Worm (Caenorhabditis elegans) whole organism, late embryonic: ENCODE results near the gene mut-15.

ENCODE experiments used
- F13H6.1 ChIP-seq: sonication (generic microtip); optimal IDR thresholded peaks from 2 replicates; lab custom pipeline; 2016; ENCODE audit warnings: missing genetic modification characterization, missing compliant biosample characterization
- T23F11.4 ChIP-seq: fragments of 200-800 bp; sonication (Bioruptor generic); optimal IDR thresholded peaks from 2 replicates; lab custom pipeline; 2018; ENCODE audit warnings: mild to moderate bottlenecking, missing genetic modification characterization, missing compliant biosample characterization
- ahr-1 ChIP-seq: sonication (generic microtip); optimal IDR thresholded peaks from 2 replicates; lab custom pipeline; 2016; ENCODE audit warnings: missing genetic modification characterization, missing compliant biosample characterization
- ama-1 ChIP-seq: fragments of 150-350 bp; optimal IDR thresholded peaks from 2 replicates; lab custom pipeline; 2014
- ceh-14 ChIP-seq: sonication (generic microtip); optimal IDR thresholded peaks from 2 replicates; lab custom pipeline; 2016; ENCODE audit warnings: missing genotype, missing genetic modification characterization, missing compliant biosample characterization
- ceh-19 ChIP-seq: fragments of 200-800 bp; sonication (Bioruptor generic); optimal IDR thresholded peaks from 2 replicates; lab custom pipeline; 2018; ENCODE audit warnings: mild to moderate bottlenecking, missing genetic modification characterization, missing compliant biosample characterization
- ceh-2 ChIP-seq: sonication (generic microtip); optimal IDR thresholded peaks from 2 replicates; lab custom pipeline; 2016; ENCODE audit warnings: missing genotype, missing genetic modification characterization, missing compliant biosample characterization
- ceh-24 ChIP-seq: sonication (generic microtip); optimal IDR thresholded peaks from 2 replicates; lab custom pipeline; 2016; ENCODE audit warnings: mild to moderate bottlenecking, missing genetic modification characterization, missing compliant biosample characterization
- ceh-30 ChIP-seq: fragments of 150-350 bp; optimal IDR thresholded peaks from 2 replicates; lab custom pipeline; 2014; ENCODE audit warnings: missing biosample characterization, missing genetic modification characterization
- ceh-31 ChIP-seq: sonication (generic microtip); optimal IDR thresholded peaks from 2 replicates; lab custom pipeline; 2016; ENCODE audit warnings: missing genetic modification characterization, missing compliant biosample characterization
- ceh-34 ChIP-seq: sonication (generic microtip); optimal IDR thresholded peaks from 2 replicates; lab custom pipeline; 2016; ENCODE audit warnings: mild to moderate bottlenecking, missing genetic modification characterization, missing compliant biosample characterization
- ceh-48 ChIP-seq: sonication (generic microtip); optimal IDR thresholded peaks from 2 replicates; lab custom pipeline; 2016; ENCODE audit warnings: missing genetic modification characterization, inconsistent platforms, missing compliant biosample characterization
- ceh-9 ChIP-seq: sonication (generic microtip); optimal IDR thresholded peaks from 2 replicates; lab custom pipeline; 2016; ENCODE audit warnings: mild to moderate bottlenecking, missing genetic modification characterization, inconsistent platforms, missing compliant biosample characterization
- elt-2 ChIP-seq: sonication (generic microtip); optimal IDR thresholded peaks from 2 replicates; lab custom pipeline; 2016; ENCODE audit warnings: missing genetic modification reagents, missing genetic modification characterization, missing compliant biosample characterization
- ets-4 ChIP-seq: sonication (generic microtip); optimal IDR thresholded peaks from 2 replicates; lab custom pipeline; 2016; ENCODE audit warnings: missing genetic modification characterization, missing compliant biosample characterization
- eyg-1 ChIP-seq: sonication (generic microtip); optimal IDR thresholded peaks from 2 replicates; lab custom pipeline; 2016; ENCODE audit warnings: missing genotype, missing genetic modification characterization, missing compliant biosample characterization
- fax-1 ChIP-seq: sonication (generic microtip); optimal IDR thresholded peaks from 2 replicates; lab custom pipeline; 2016; ENCODE audit warnings: missing genotype, missing genetic modification characterization, missing compliant biosample characterization
- hlh-13 ChIP-seq: fragments of 200-800 bp; sonication (Bioruptor generic); optimal IDR thresholded peaks from 2 replicates; lab custom pipeline; 2018; ENCODE audit warnings: mild to moderate bottlenecking, missing genetic modification characterization, missing compliant biosample characterization
- hlh-30 ChIP-seq: sonication (generic microtip); optimal IDR thresholded peaks from 2 replicates; lab custom pipeline; 2017; ENCODE audit warnings: antibody characterized with exemption, missing genetic modification characterization, missing compliant biosample characterization; ENCODE audit not compliant: insufficient read depth
- hlh-6 ChIP-seq: sonication (generic microtip); optimal IDR thresholded peaks from 2 replicates; lab custom pipeline; 2016; ENCODE audit warnings: missing genotype, missing genetic modification characterization, missing compliant biosample characterization
- hlh-8 ChIP-seq: sonication (generic microtip); optimal IDR thresholded peaks from 2 replicates; lab custom pipeline; 2016; ENCODE audit warnings: missing genotype, missing genetic modification characterization, missing compliant biosample characterization
- lin-11 ChIP-seq: fragments of 200-800 bp; sonication (Bioruptor generic); optimal IDR thresholded peaks from 2 replicates; lab custom pipeline; 2018; ENCODE audit warnings: mild to moderate bottlenecking, missing genetic modification characterization, missing compliant biosample characterization
- madf-2 ChIP-seq: sonication (generic microtip); optimal IDR thresholded peaks from 2 replicates; lab custom pipeline; 2017; ENCODE audit warnings: missing genetic modification characterization, missing compliant biosample characterization
- mec-3 ChIP-seq: sonication (generic microtip); optimal IDR thresholded peaks from 2 replicates; lab custom pipeline; 2016; ENCODE audit warnings: borderline replicate concordance, missing genetic modification characterization, missing compliant biosample characterization
- nhr-232 ChIP-seq: sonication (generic microtip); optimal IDR thresholded peaks from 2 replicates; lab custom pipeline; 2016; ENCODE audit warnings: missing genetic modification characterization, missing compliant biosample characterization
- pag-3 ChIP-seq: sonication (generic microtip); optimal IDR thresholded peaks from 2 replicates; lab custom pipeline; 2016; ENCODE audit warnings: missing compliant biosample characterization, missing genetic modification characterization, borderline replicate concordance
- pax-1 ChIP-seq: fragments of 150-350 bp; optimal IDR thresholded peaks from 2 replicates; lab custom pipeline; 2014; ENCODE audit warnings: missing biosample characterization, missing genetic modification characterization
- rnt-1 ChIP-seq: sonication (generic microtip); optimal IDR thresholded peaks from 2 replicates; lab custom pipeline; 2016; ENCODE audit warnings: missing genetic modification characterization, missing compliant biosample characterization
- sox-2 ChIP-seq: fragments of 200-800 bp; sonication (Bioruptor generic); IDR thresholded peaks from 2 replicates; pipeline ENCODE4 v1.3.6; 2022; ENCODE audit warnings: missing genetic modification reagents, missing genetic modification characterization, missing compliant biosample characterization
- tbx-7 ChIP-seq: sonication (generic microtip); optimal IDR thresholded peaks from 2 replicates; lab custom pipeline; 2016; ENCODE audit warnings: missing genotype, missing genetic modification characterization, missing compliant biosample characterization
- ttx-3 ChIP-seq: sonication (generic microtip); optimal IDR thresholded peaks from 2 replicates; lab custom pipeline; 2016; ENCODE audit warnings: missing genetic modification reagents, missing genetic modification characterization, missing compliant biosample characterization

mut-15 gene

DNA sequence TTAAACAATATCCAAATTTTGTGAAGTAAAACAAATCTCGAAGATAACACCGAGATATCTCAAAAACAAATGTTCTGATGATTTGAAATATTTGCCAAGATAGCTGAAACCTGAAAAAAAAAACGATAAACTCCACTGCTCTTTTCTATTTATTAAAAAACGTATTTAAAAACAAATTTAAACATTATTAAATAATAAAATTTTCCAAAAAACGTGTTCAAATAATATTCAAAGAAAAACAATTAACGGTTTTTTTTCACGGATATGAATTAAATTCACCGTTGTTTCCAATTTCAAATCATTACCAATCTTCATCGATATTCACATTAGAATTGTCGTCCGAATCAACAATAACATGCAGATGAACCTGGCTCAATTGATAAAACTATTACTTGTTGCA, 6.1 kb upstream of the mut-15 start, which contains the start of gene irld-14:
TSS of gene irld-14 (plus strand) at position 301 of the 400 bp plus-strand sequence.
- TF ChIP-seq eyg-1 (tag; lab: Kevin White, UChicago) (no peak), F13H6.1 (tag; lab: Kevin White, UChicago) (no peak), hlh-30 (no peak), ceh-30 (no peak), ceh-31 (tag; lab: Kevin White, UChicago) (no peak)

DNA sequence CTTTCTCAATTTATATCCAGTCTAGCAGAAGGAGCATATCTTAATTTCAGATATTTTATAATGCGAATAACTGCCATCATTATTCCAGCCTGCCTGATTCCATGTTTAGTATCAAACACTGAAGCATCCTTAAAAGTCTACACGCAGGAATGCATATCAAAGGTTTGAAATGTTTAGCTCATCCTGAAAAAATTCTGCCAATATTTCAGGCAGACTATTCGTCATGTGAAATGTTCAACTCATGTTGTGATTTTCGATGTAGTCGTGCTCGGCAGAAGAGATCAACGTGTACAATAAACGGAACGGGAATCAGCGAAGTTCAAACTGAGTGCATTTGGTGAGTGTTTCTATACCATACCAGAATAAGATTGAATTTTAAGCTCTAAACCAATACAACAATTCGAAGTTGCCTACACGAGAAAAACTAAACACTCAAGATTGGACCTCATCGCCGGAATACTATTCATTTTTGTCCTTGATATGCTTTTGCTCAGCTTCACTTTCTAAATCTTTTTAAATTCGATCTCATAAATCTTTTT, 2.8 kb upstream of the mut-15 start, which contains the start of gene T01C3.11:
TSS of gene T01C3.11 (plus strand) at position 51 of the 539 bp plus-strand sequence.
- no peak for TF ChIP-seq hlh-8
- no peak for TF ChIP-seq ceh-24 (tag; lab: Kevin White, UChicago)
- TF ChIP-seq pag-3 (tag; lab: Kevin White, UChicago) = no peak
- TF ChIP-seq lin-11 (tag; lab: Kevin White, UChicago) = no peak
- no peak for TF ChIP-seq ceh-48 (tag; lab: Kevin White, UChicago)
- no peak for TF ChIP-seq ahr-1 (tag; lab: Kevin White, UChicago)
- TF ChIP-seq fax-1 (tag; lab: Kevin White, UChicago) = no peak
- TF ChIP-seq ets-4 (tag; lab: Kevin White, UChicago) = no peak
- no peak for TF ChIP-seq nhr-232 (tag; lab: Kevin White, UChicago)
- no peak for TF ChIP-seq ceh-2 (tag; lab: Kevin White, UChicago)
- TF ChIP-seq ceh-19 (GFP tag; lab: Kevin White, UChicago) = no peak
- no peak for TF ChIP-seq sox-2 (GFP tag; lab: Robert Waterston, UW)
- TF ChIP-seq mec-3 (tag; lab: Kevin White, UChicago) = no peak
- no peak for TF ChIP-seq ceh-34 (tag; lab: Kevin White, UChicago)

ce11 chrV:15000055-15000704, 2.2 kb upstream of the mut-15 start, which contains the start of gene rps-16:
rps-16 (minus strand) TSS chrV:15000541.
- no peak for TF ChIP-seq ama-1 (lab: Kevin White, UChicago)
- TF ChIP-seq T23F11.4 (GFP tag; lab: Kevin White, UChicago) = no peak
- TF ChIP-seq tbx-7 = no peak
- TF ChIP-seq pax-1 (tag; lab: Kevin White, UChicago) = no peak

- TF ChIP-seq ttx-3 (tag; lab: Kevin White, UChicago) = no peak
- TF ChIP-seq ceh-24 (tag; lab: Kevin White, UChicago) = no peak
- TF ChIP-seq ceh-2 (tag; lab: Kevin White, UChicago) = no peak
- no peak for TF ChIP-seq sox-2 (GFP tag; lab: Robert Waterston, UW)
- no peak for TF ChIP-seq elt-2 (tag; lab: Kevin White, UChicago)
Measured at ce11 chrV:15001536-15001935, 807 bp upstream of the mut-15 start.

DNA sequence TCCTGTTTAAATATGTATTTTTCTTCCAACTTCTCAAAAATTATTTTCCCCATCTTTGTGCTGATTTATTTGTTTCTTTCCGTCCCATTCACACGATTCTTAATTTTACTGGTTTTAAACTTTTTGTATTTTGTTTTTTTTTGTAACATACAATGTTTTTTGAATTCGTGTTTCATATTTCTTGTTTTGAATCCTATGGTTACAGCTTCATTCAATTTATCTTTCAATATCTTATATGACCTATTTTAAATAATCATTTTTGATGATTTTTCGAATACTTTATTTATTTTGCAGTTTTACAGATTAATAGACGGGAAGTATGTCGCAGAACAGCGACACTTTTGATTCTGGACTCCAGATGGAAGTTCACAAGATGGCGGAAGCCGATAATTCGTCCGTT, 2.5 kb downstream of the mut-15 start, which contains the start of gene hrde-2:
TSS of gene hrde-2 (plus strand) at position 301 of the 400 bp plus-strand sequence.
- TF ChIP-seq elt-2 (tag; lab: Kevin White, UChicago) = no peak
- TF ChIP-seq ceh-14 (tag; lab: Kevin White, UChicago) = no peak
- no peak for TF ChIP-seq eyg-1 (tag; lab: Kevin White, UChicago)
- no peak for TF ChIP-seq hlh-6 (tag; lab: Kevin White, UChicago)
- no peak for TF ChIP-seq madf-2 (tag; lab: Kevin White, UChicago)
- no peak for TF ChIP-seq sox-2 (GFP tag; lab: Robert Waterston, UW)
- TF ChIP-seq hlh-13 (GFP tag; lab: Kevin White, UChicago) = no peak
- TF ChIP-seq rnt-1 (tag; lab: Kevin White, UChicago) = no peak
- no peak for TF ChIP-seq ceh-2 (tag; lab: Kevin White, UChicago)
- TF ChIP-seq ceh-9 = no peak
